Fruit fly (Drosophila melanogaster): ENCODE results near the gene CG18809.

CG18809 gene

dm6 chrX:19694792-19695558 is 49.2 kb downstream of the CG18809 start, which contains the start of gene CG14229 (continued):
- TF ChIP-seq CG15269 (tag; optimal IDR thresholded peaks at IDR 0.05) (peak; percentile 2), fd3F (GFP tag; optimal IDR thresholded peaks at IDR 0.05) (no peak), da (GFP tag; optimal IDR thresholded peaks at IDR 0.05) (no peak), CG11696 (GFP tag; IDR thresholded peaks at IDR 0.05) (peak; percentile 82), Sin3A (optimal IDR thresholded peaks at IDR 0.05) (no peak), gce (GFP tag; IDR thresholded peaks at IDR 0.05) (0 out of 3 replicates have a peak, but pooled peaks have one; percentile 23), CG1603 (tag; optimal IDR thresholded peaks at IDR 0.05) (peak; percentile 9), CG9932 (GFP tag; IDR thresholded peaks at IDR 0.05) (peak; percentile 31; the same call in 1 of the 2 replicates), D19A (tag; optimal IDR thresholded peaks at IDR 0.05) (peak; percentile 75), CG15601 (tag; optimal IDR thresholded peaks at IDR 0.05) (no peak), CG14860 (GFP tag; IDR thresholded peaks at IDR 0.05; ENCODE audit: partially characterized antibody) (no peak), prd (optimal IDR thresholded peaks at IDR 0.05) (no peak), prd (GFP tag; IDR thresholded peaks at IDR 0.05) (peak; percentile 48; the same call in 1 of the 3 replicates), Gsc (GFP tag; IDR thresholded peaks at IDR 0.05) (no peak), Tbp (GFP tag; optimal IDR thresholded peaks at IDR 0.05) (no peak), Sox100B (GFP tag; optimal IDR thresholded peaks at IDR 0.05) (no peak), Lpt (GFP tag; optimal IDR thresholded peaks at IDR 0.05) (no peak), slou (GFP tag; optimal IDR thresholded peaks at IDR 0.05) (no peak), pzg (GFP tag; optimal IDR thresholded peaks at IDR 0.05) (peak; percentile 44), ara (GFP tag; IDR thresholded peaks at IDR 0.05) (0 out of 2 replicates have a peak, but pooled peaks have one; percentile 35), CG17186 (GFP tag; optimal IDR thresholded peaks at IDR 0.05) (no peak), Six4 (GFP tag; optimal IDR thresholded peaks at IDR 0.05) (peak; percentile 12), vfl (GFP tag; optimal IDR thresholded peaks at IDR 0.05) (no peak), CG6175 (GFP tag; IDR thresholded peaks at IDR 0.05) (no peak), CG14050 (GFP tag; IDR thresholded peaks at IDR 0.05) (peak; percentile 13; the same call in 1 of the 3 replicates), stwl (tag; optimal IDR thresholded peaks at IDR 0.05) (peak; percentile 22), Xrp1 (GFP tag; IDR thresholded peaks at IDR 0.05) (peak; percentile 59), lilli (GFP tag; optimal IDR thresholded peaks at IDR 0.05) (peak; percentile 26), ranshi (GFP tag; IDR thresholded peaks at IDR 0.05) (0 out of 2 replicates have a peak, but pooled peaks have one; percentile 24), cas (GFP tag; IDR thresholded peaks at IDR 0.05) (no peak), CG7839 (tag; optimal IDR thresholded peaks at IDR 0.05) (no peak), Aef1 (GFP tag; IDR thresholded peaks at IDR 0.05) (no peak), MESR4 (GFP tag; optimal IDR thresholded peaks at IDR 0.05) (peak; percentile 30), HLH4C (GFP tag; IDR thresholded peaks at IDR 0.05; ENCODE audit: partially characterized antibody) (no peak), CG12744 (GFP tag; optimal IDR thresholded peaks at IDR 0.05) (no peak), hbn (GFP tag; IDR thresholded peaks at IDR 0.05; ENCODE audit: partially characterized antibody) (no peak), Deaf1 (tag; optimal IDR thresholded peaks at IDR 0.05) (no peak), CG18476 (GFP tag; optimal IDR thresholded peaks at IDR 0.05) (no peak), CG32772 (GFP tag; IDR thresholded peaks at IDR 0.05) (0 out of 2 replicates have a peak, but pooled peaks have one; percentile 17), ems (GFP tag; optimal IDR thresholded peaks at IDR 0.05) (no peak), Vsx1 (GFP tag; optimal IDR thresholded peaks at IDR 0.05) (no peak), Eip74EF (GFP tag; optimal IDR thresholded peaks at IDR 0.05) (no peak), row (GFP tag; IDR thresholded peaks at IDR 0.05) (peak; percentile 57), otp (GFP tag; IDR thresholded peaks at IDR 0.05) (0 out of 3 replicates have a peak, but pooled peaks have one; percentile 21), CG9797 (GFP tag; optimal IDR thresholded peaks at IDR 0.05) (peak; percentile 35), insv (GFP tag; optimal IDR thresholded peaks at IDR 0.05) (no peak), CG10267 (tag; optimal IDR thresholded peaks at IDR 0.05) (no peak), en (GFP tag; optimal IDR thresholded peaks at IDR 0.05) (no peak), mam (GFP tag; optimal IDR thresholded peaks at IDR 0.05) (no peak), CG31224 (GFP tag; IDR thresholded peaks at IDR 0.05) (no peak)

Measured in whole organism, embryonic.